Worm (Caenorhabditis elegans) whole organism, late embryonic: ENCODE measurements around the gene srh-275.

ENCODE experiments used
- C38D4.7 ChIP-seq: fragments of 200-800 bp; sonication (Bioruptor generic); optimal IDR thresholded peaks from 2 replicates; lab custom pipeline; 2018; ENCODE audit warnings: mild to moderate bottlenecking, missing genetic modification characterization, moderate library complexity, missing compliant biosample characterization
- T23F11.4 ChIP-seq: fragments of 200-800 bp; sonication (Bioruptor generic); optimal IDR thresholded peaks from 2 replicates; lab custom pipeline; 2018; ENCODE audit warnings: mild to moderate bottlenecking, missing genetic modification characterization, missing compliant biosample characterization
- Y22D7AL.16 ChIP-seq: sonication (generic microtip); optimal IDR thresholded peaks from 2 replicates; lab custom pipeline; 2016; ENCODE audit warnings: missing genetic modification characterization, missing compliant biosample characterization
- ceh-22 ChIP-seq: sonication (generic microtip); optimal IDR thresholded peaks from 2 replicates; lab custom pipeline; 2017; ENCODE audit warnings: missing biosample characterization, missing genetic modification characterization
- ceh-24 ChIP-seq: sonication (generic microtip); optimal IDR thresholded peaks from 2 replicates; lab custom pipeline; 2016; ENCODE audit warnings: mild to moderate bottlenecking, missing genetic modification characterization, missing compliant biosample characterization
- ceh-30 ChIP-seq: fragments of 150-350 bp; optimal IDR thresholded peaks from 2 replicates; lab custom pipeline; 2014; ENCODE audit warnings: missing biosample characterization, missing genetic modification characterization
- ceh-34 ChIP-seq: sonication (generic microtip); optimal IDR thresholded peaks from 2 replicates; lab custom pipeline; 2016; ENCODE audit warnings: mild to moderate bottlenecking, missing genetic modification characterization, missing compliant biosample characterization
- che-1 ChIP-seq: sonication (generic microtip); optimal IDR thresholded peaks from 2 replicates; lab custom pipeline; 2016; ENCODE audit warnings: mild to moderate bottlenecking, missing genetic modification characterization, missing compliant biosample characterization
- dmd-4 ChIP-seq: sonication (generic microtip); optimal IDR thresholded peaks from 2 replicates; lab custom pipeline; 2016; ENCODE audit warnings: borderline replicate concordance, missing genetic modification characterization, missing compliant biosample characterization
- dve-1 ChIP-seq: sonication (generic microtip); optimal IDR thresholded peaks from 2 replicates; lab custom pipeline; 2017; ENCODE audit warnings: antibody characterized with exemption, mild to moderate bottlenecking, missing genetic modification characterization, missing compliant biosample characterization
- eyg-1 ChIP-seq: sonication (generic microtip); optimal IDR thresholded peaks from 2 replicates; lab custom pipeline; 2016; ENCODE audit warnings: missing genotype, missing genetic modification characterization, missing compliant biosample characterization
- fax-1 ChIP-seq: sonication (generic microtip); optimal IDR thresholded peaks from 2 replicates; lab custom pipeline; 2016; ENCODE audit warnings: missing genotype, missing genetic modification characterization, missing compliant biosample characterization
- fkh-10 ChIP-seq: fragments of 150-350 bp; optimal IDR thresholded peaks from 2 replicates; lab custom pipeline; 2014; ENCODE audit warnings: missing biosample characterization, missing genetic modification reagents, missing genetic modification characterization
- fkh-6 ChIP-seq: sonication (generic microtip); optimal IDR thresholded peaks from 2 replicates; lab custom pipeline; 2016; ENCODE audit warnings: missing genetic modification characterization, missing compliant biosample characterization
- gmeb-2 ChIP-seq: sonication (generic microtip); optimal IDR thresholded peaks from 2 replicates; lab custom pipeline; 2016; ENCODE audit warnings: missing genetic modification characterization, inconsistent platforms, missing compliant biosample characterization
- hlh-13 ChIP-seq: fragments of 200-800 bp; sonication (Bioruptor generic); optimal IDR thresholded peaks from 2 replicates; lab custom pipeline; 2018; ENCODE audit warnings: mild to moderate bottlenecking, missing genetic modification characterization, missing compliant biosample characterization
- hlh-30 ChIP-seq: sonication (generic microtip); optimal IDR thresholded peaks from 2 replicates; lab custom pipeline; 2017; ENCODE audit warnings: antibody characterized with exemption, missing genetic modification characterization, missing compliant biosample characterization; ENCODE audit not compliant: insufficient read depth
- hlh-6 ChIP-seq: sonication (generic microtip); optimal IDR thresholded peaks from 2 replicates; lab custom pipeline; 2016; ENCODE audit warnings: missing genotype, missing genetic modification characterization, missing compliant biosample characterization
- hlh-8 ChIP-seq: sonication (generic microtip); optimal IDR thresholded peaks from 2 replicates; lab custom pipeline; 2016; ENCODE audit warnings: missing genotype, missing genetic modification characterization, missing compliant biosample characterization
- lim-6 ChIP-seq: sonication (generic microtip); optimal IDR thresholded peaks from 2 replicates; lab custom pipeline; 2016; ENCODE audit warnings: missing genetic modification characterization, missing compliant biosample characterization
- madf-2 ChIP-seq: sonication (generic microtip); optimal IDR thresholded peaks from 2 replicates; lab custom pipeline; 2017; ENCODE audit warnings: missing genetic modification characterization, missing compliant biosample characterization
- mec-3 ChIP-seq: sonication (generic microtip); optimal IDR thresholded peaks from 2 replicates; lab custom pipeline; 2016; ENCODE audit warnings: borderline replicate concordance, missing genetic modification characterization, missing compliant biosample characterization
- nhr-11 ChIP-seq: fragments of 150-350 bp; optimal IDR thresholded peaks from 2 replicates; lab custom pipeline; 2014; ENCODE audit warnings: missing biosample characterization, missing genetic modification characterization
- odd-2 ChIP-seq: sonication (generic microtip); optimal IDR thresholded peaks from 2 replicates; lab custom pipeline; 2017; ENCODE audit warnings: antibody characterized with exemption, mild to moderate bottlenecking, missing genetic modification characterization, missing compliant biosample characterization
- pat-9 ChIP-seq: fragments of 200-800 bp; sonication (Bioruptor generic); optimal IDR thresholded peaks from 2 replicates; lab custom pipeline; 2018; ENCODE audit warnings: mild to moderate bottlenecking, missing genetic modification characterization, moderate library complexity, missing compliant biosample characterization
- pqm-1 ChIP-seq: sonication (generic microtip); optimal IDR thresholded peaks from 2 replicates; lab custom pipeline; 2016; ENCODE audit warnings: missing genetic modification characterization, missing compliant biosample characterization
- pros-1 ChIP-seq: fragments of 150-350 bp; optimal IDR thresholded peaks from 2 replicates; lab custom pipeline; 2014; ENCODE audit warnings: missing biosample characterization, missing genetic modification reagents, missing genetic modification characterization
- rnt-1 ChIP-seq: sonication (generic microtip); optimal IDR thresholded peaks from 2 replicates; lab custom pipeline; 2016; ENCODE audit warnings: missing genetic modification characterization, missing compliant biosample characterization
- sdc-2 ChIP-seq: sonication (generic microtip); optimal IDR thresholded peaks from 2 replicates; lab custom pipeline; 2016; ENCODE audit warnings: missing genotype, missing genetic modification characterization, missing compliant biosample characterization
- sox-4 ChIP-seq: sonication (generic microtip); optimal IDR thresholded peaks from 2 replicates; lab custom pipeline; 2017; ENCODE audit warnings: mild to moderate bottlenecking, missing genetic modification characterization, inconsistent platforms, missing compliant biosample characterization
- tbx-2 ChIP-seq: sonication (generic microtip); optimal IDR thresholded peaks from 2 replicates; lab custom pipeline; 2016; ENCODE audit warnings: missing genetic modification characterization, missing compliant biosample characterization
- ttx-3 ChIP-seq: sonication (generic microtip); optimal IDR thresholded peaks from 2 replicates; lab custom pipeline; 2016; ENCODE audit warnings: missing genetic modification reagents, missing genetic modification characterization, missing compliant biosample characterization
- unc-3 ChIP-seq, 2 experiments: fragments of 200-800 bp in 1 of 2; sonication (Bioruptor generic) in 1 of 2; sonication (generic microtip) in 1 of 2; conservative IDR thresholded peaks in 1 of 2; optimal IDR thresholded peaks in 1 of 2; 2 replicates each; pipeline versions ENCODE4 v1.3.6 to Lab custom; 2016 to 2022; ENCODE audit warnings: missing compliant biosample characterization in 2 of 2, missing genetic modification characterization in 2 of 2, missing genetic modification reagents in 1 of 2
- unc-55 ChIP-seq: sonication (generic microtip); optimal IDR thresholded peaks from 2 replicates; lab custom pipeline; 2017; ENCODE audit warnings: missing biosample characterization, missing genetic modification reagents, missing genetic modification characterization
- unc-86 ChIP-seq: sonication (generic microtip); optimal IDR thresholded peaks from 2 replicates; lab custom pipeline; 2016; ENCODE audit warnings: missing genetic modification characterization, missing compliant biosample characterization
- zip-5 ChIP-seq: sonication (generic microtip); optimal IDR thresholded peaks from 2 replicates; lab custom pipeline; 2016; ENCODE audit warnings: missing genetic modification characterization, missing compliant biosample characterization

Gene srh-275

DNA sequence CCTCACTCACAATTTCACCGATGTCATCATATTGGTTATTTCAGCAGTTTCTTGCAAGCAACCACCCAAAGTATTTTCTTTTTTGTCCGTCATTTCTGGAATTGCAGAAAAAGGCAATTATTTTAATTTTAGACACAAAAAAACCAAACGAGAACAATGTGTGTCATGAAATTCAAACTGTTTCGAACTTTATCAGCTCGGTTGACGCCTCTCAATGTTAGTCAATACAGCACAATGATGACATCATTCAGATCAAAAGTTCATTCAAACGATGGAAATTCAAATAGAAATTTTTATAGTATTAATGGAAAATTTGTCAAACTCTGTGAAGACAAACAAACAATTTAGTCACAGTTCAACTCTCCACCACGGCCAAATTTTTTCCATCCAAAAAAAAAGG, 39.1 kb downstream of the srh-275 start, which contains the start of gene fbxa-105:
Gene fbxa-105, minus strand, starts transcription at position 97 of the 400 bp plus-strand sequence.
- TF ChIP-seq fkh-10 (no peak), fkh-6 (no peak), ceh-30 (tag; lab: Kevin White, UChicago) (no peak), zip-5 (tag; lab: Kevin White, UChicago) (no peak), unc-86 (tag; lab: Kevin White, UChicago) (no peak), nhr-11 (tag; lab: Kevin White, UChicago) (no peak), T23F11.4 (GFP tag; lab: Kevin White, UChicago) (no peak), pqm-1 (tag; lab: Kevin White, UChicago) (no peak), sox-4 (tag; lab: Kevin White, UChicago) (no peak), tbx-2 (tag; lab: Kevin White, UChicago) (no peak), fax-1 (tag; lab: Kevin White, UChicago) (no peak), dve-1 (tag; lab: Kevin White, UChicago) (no peak), odd-2 (tag; lab: Kevin White, UChicago) (no peak), hlh-30 (tag; lab: Kevin White, UChicago) (no peak), C38D4.7 (GFP tag; lab: Kevin White, UChicago) (no peak), lim-6 (tag; lab: Kevin White, UChicago) (no peak), unc-3 (GFP tag; conservative IDR thresholded peaks at IDR 0.05; lab: Robert Waterston, UW) (no peak), unc-3 (tag; optimal IDR thresholded peaks at IDR 0.05; lab: Kevin White, UChicago) (no peak), sdc-2 (no peak), ceh-34 (tag; lab: Kevin White, UChicago) (no peak), dmd-4 (tag; lab: Kevin White, UChicago) (no peak)

DNA sequence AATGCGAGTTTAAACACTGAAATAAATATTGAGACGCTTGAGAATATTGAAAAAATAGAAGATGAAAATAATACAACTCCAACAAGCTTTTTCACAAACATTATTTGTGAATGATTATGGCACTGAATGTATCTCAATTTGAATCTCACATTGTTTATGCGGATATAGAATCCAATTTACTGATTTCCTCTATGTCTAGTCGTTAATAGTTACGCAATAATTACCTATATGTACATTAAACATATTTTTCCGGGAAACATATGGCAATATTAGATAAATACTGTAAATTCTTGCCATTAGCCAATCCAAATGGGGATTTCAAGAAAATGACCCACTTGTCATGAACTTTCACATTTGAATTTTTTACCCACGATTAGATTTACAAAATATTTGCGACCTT, 42.6 kb downstream of the srh-275 start, which contains the start of gene srx-9:
Gene srx-9, minus strand, starts transcription at position 101 of the 400 bp plus-strand sequence.
- TF ChIP-seq mec-3 (tag; lab: Kevin White, UChicago) (no peak), rnt-1 (no peak), hlh-13 (GFP tag; lab: Kevin White, UChicago) (no peak), ceh-24 (tag; lab: Kevin White, UChicago) (no peak), unc-3 (GFP tag; conservative IDR thresholded peaks at IDR 0.05; lab: Robert Waterston, UW) (no peak), unc-3 (tag; optimal IDR thresholded peaks at IDR 0.05; lab: Kevin White, UChicago) (no peak), hlh-8 (tag; lab: Kevin White, UChicago) (no peak), gmeb-2 (no peak), madf-2 (tag; lab: Kevin White, UChicago) (no peak), ceh-22 (tag; lab: Kevin White, UChicago) (no peak), sox-4 (tag; lab: Kevin White, UChicago) (no peak), fkh-6 (no peak), sdc-2 (no peak), unc-55 (GFP tag; lab: Kevin White, UChicago) (no peak), hlh-30 (tag; lab: Kevin White, UChicago) (no peak), fax-1 (tag; lab: Kevin White, UChicago) (no peak)

DNA sequence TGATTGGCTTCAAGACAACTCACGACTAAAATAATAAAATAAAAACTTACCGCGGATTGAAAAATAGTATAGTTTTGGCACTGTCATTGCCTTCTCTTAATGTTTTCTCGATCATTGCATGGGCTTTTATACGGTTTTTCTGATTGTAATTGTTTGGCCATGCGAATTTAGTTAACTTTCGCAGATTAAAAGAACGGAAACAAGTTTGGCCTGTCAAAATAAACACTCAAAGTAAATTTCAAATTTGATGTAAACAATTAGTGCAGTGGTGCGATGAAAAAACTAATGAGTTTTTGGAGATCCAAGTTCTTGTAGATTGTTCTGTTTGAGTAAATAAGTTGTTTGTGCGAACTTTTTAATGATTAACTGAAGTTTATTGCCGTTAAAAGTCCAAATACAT, 46.4 kb downstream of the srh-275 start, which contains the start of gene gst-41:
Gene gst-41, minus strand, starts transcription at position 101 of the 400 bp plus-strand sequence.
- TF ChIP-seq eyg-1 (tag; lab: Kevin White, UChicago): no peak
- no peak for TF ChIP-seq sox-4 (tag; lab: Kevin White, UChicago)
- TF ChIP-seq pat-9 (tag; lab: Kevin White, UChicago): no peak
- TF ChIP-seq nhr-11 (tag; lab: Kevin White, UChicago): no peak
- no peak for TF ChIP-seq che-1 (tag; lab: Kevin White, UChicago)
- TF ChIP-seq mec-3 (tag; lab: Kevin White, UChicago): no peak
- no peak for TF ChIP-seq hlh-6 (tag; lab: Kevin White, UChicago)
- TF ChIP-seq fkh-10: no peak
- TF ChIP-seq Y22D7AL.16: no peak
- no peak for TF ChIP-seq ttx-3
- TF ChIP-seq T23F11.4 (GFP tag; lab: Kevin White, UChicago): no peak
- TF ChIP-seq dmd-4 (tag; lab: Kevin White, UChicago): no peak
- no peak for TF ChIP-seq pros-1 (tag; lab: Kevin White, UChicago)
- no peak for TF ChIP-seq unc-3 (GFP tag; conservative IDR thresholded peaks at IDR 0.05; lab: Robert Waterston, UW)
- no peak for TF ChIP-seq unc-3 (tag; optimal IDR thresholded peaks at IDR 0.05; lab: Kevin White, UChicago)
- no peak for TF ChIP-seq dve-1 (tag; lab: Kevin White, UChicago)
- TF ChIP-seq ceh-22 (tag; lab: Kevin White, UChicago): no peak
- TF ChIP-seq, all 69 proteins: peak for 0
